Worm (Caenorhabditis elegans) whole organism, young adult: ENCODE results near the gene C01B10.11.

Source experiments
- C06A6.2 ChIP-seq: fragments of 200-800 bp; sonication (Bioruptor generic); conservative IDR thresholded peaks from 2 replicates; pipeline ENCODE4 v1.3.6; 2022; ENCODE audit warnings: missing genetic modification characterization, missing compliant biosample characterization
- D2030.7 ChIP-seq: fragments of 200-800 bp; sonication (Bioruptor generic); IDR thresholded peaks from 2 replicates; pipeline ENCODE4 v1.3.6; 2022; ENCODE audit warnings: missing genetic modification reagents, missing genetic modification characterization, missing compliant biosample characterization
- F39B2.1 ChIP-seq: fragments of 200-800 bp; sonication (Bioruptor generic); IDR thresholded peaks from 2 replicates; pipeline ENCODE4 v1.3.6; 2022; ENCODE audit warnings: missing genetic modification reagents, missing genetic modification characterization, missing compliant biosample characterization
- F57A8.1 ChIP-seq: fragments of 200-800 bp; sonication (Bioruptor generic); optimal IDR thresholded peaks from 2 replicates; lab custom pipeline; 2018; ENCODE audit warnings: mild to moderate bottlenecking, missing genetic modification characterization, moderate library complexity, missing compliant biosample characterization
- F57C9.4 ChIP-seq: sonication (generic microtip); optimal IDR thresholded peaks from 2 replicates; lab custom pipeline; 2017; ENCODE audit warnings: mild to moderate bottlenecking, missing genetic modification characterization, missing compliant biosample characterization
- K12H6.12 ChIP-seq: fragments of 200-800 bp; sonication (Bioruptor generic); optimal IDR thresholded peaks from 2 replicates; lab custom pipeline; 2018; ENCODE audit warnings: mild to moderate bottlenecking, missing genetic modification characterization, missing compliant biosample characterization
- T07F8.4 ChIP-seq: sonication (generic microtip); optimal IDR thresholded peaks from 2 replicates; lab custom pipeline; 2016; ENCODE audit warnings: mild to moderate bottlenecking, missing genetic modification characterization, moderate library complexity, missing compliant biosample characterization
- Y53F4B.3 ChIP-seq: fragments of 200-800 bp; sonication (Bioruptor generic); IDR thresholded peaks from 2 replicates; pipeline ENCODE4 v1.3.6; 2022; ENCODE audit warnings: missing genetic modification reagents, missing genetic modification characterization, missing compliant biosample characterization
- Y53G8AR.9 ChIP-seq: fragments of 200-800 bp; sonication (Bioruptor generic); conservative IDR thresholded peaks from 2 replicates; pipeline ENCODE4 v1.3.6; 2022; ENCODE audit warnings: missing genetic modification reagents, missing genetic modification characterization, missing compliant biosample characterization
- Y56A3A.18 ChIP-seq: fragments of 200-800 bp; sonication (Bioruptor generic); IDR thresholded peaks from 2 replicates; pipeline ENCODE4 v1.3.6; 2022; ENCODE audit warnings: missing genetic modification reagents, missing genetic modification characterization, missing compliant biosample characterization
- ZK185.1 ChIP-seq: sonication (generic microtip); optimal IDR thresholded peaks from 2 replicates; lab custom pipeline; 2016; ENCODE audit warnings: mild to moderate bottlenecking, missing genetic modification characterization, missing compliant biosample characterization; ENCODE audit not compliant: poor library complexity, severe bottlenecking
- aptf-2 ChIP-seq: fragments of 200-800 bp; sonication (Bioruptor generic); conservative IDR thresholded peaks from 2 replicates; pipeline ENCODE4 v1.3.6; 2022; ENCODE audit warnings: missing genetic modification reagents, missing genetic modification characterization, missing compliant biosample characterization
- attf-3 ChIP-seq: fragments of 200-800 bp; sonication (Bioruptor generic); conservative IDR thresholded peaks from 2 replicates; pipeline ENCODE4 v1.3.6; 2022; ENCODE audit warnings: missing genetic modification reagents, missing genetic modification characterization, missing compliant biosample characterization
- attf-6 ChIP-seq: fragments of 200-800 bp; sonication (Bioruptor generic); IDR thresholded peaks from 2 replicates; pipeline ENCODE4 v1.3.6; 2022; ENCODE audit warnings: missing genetic modification reagents, missing genetic modification characterization, missing compliant biosample characterization
- cebp-1 ChIP-seq, 2 experiments: fragments of 200-800 bp in 1 of 2; sonication (Bioruptor generic) in 1 of 2; sonication (generic microtip) in 1 of 2; IDR thresholded peaks in 1 of 2; optimal IDR thresholded peaks in 1 of 2; 2 replicates each; pipeline versions ENCODE4 v1.3.6 to Lab custom; 2017 to 2022; ENCODE audit warnings: missing compliant biosample characterization in 2 of 2, missing genetic modification characterization in 2 of 2, mild to moderate bottlenecking in 1 of 2, missing genetic modification reagents in 1 of 2, moderate library complexity in 1 of 2
- cebp-2 ChIP-seq: fragments of 200-800 bp; sonication (Bioruptor generic); IDR thresholded peaks from 2 replicates; pipeline ENCODE4 v1.3.6; 2022; ENCODE audit warnings: missing genetic modification characterization, missing compliant biosample characterization
- ceh-100 ChIP-seq: fragments of 200-800 bp; sonication (Bioruptor generic); IDR thresholded peaks from 2 replicates; pipeline ENCODE4 v1.3.6; 2022; ENCODE audit warnings: missing genetic modification reagents, missing genetic modification characterization, missing compliant biosample characterization
- ceh-27 ChIP-seq: fragments of 200-800 bp; sonication (Bioruptor generic); optimal IDR thresholded peaks from 2 replicates; lab custom pipeline; 2018; ENCODE audit warnings: mild to moderate bottlenecking, missing genetic modification characterization, moderate library complexity, missing compliant biosample characterization
- chd-7 ChIP-seq: sonication (generic microtip); optimal IDR thresholded peaks from 2 replicates; lab custom pipeline; 2016; ENCODE audit warnings: mild to moderate bottlenecking, missing genetic modification characterization, moderate library complexity, missing compliant biosample characterization
- dox-1 ChIP-seq: fragments of 200-800 bp; sonication (Bioruptor generic); IDR thresholded peaks from 2 replicates; pipeline ENCODE4 v1.3.6; 2022; ENCODE audit warnings: missing genetic modification reagents, missing genetic modification characterization, missing compliant biosample characterization
- dpl-1 ChIP-seq: fragments of 150-350 bp; optimal IDR thresholded peaks from 2 replicates; lab custom pipeline; 2014; ENCODE audit warnings: missing biosample characterization, missing genetic modification reagents, missing genetic modification characterization
- hlh-12 ChIP-seq: sonication (generic microtip); optimal IDR thresholded peaks from 2 replicates; lab custom pipeline; 2016; ENCODE audit warnings: missing genetic modification characterization, missing compliant biosample characterization
- hmg-1.2 ChIP-seq: fragments of 200-800 bp; sonication (Bioruptor generic); IDR thresholded peaks from 2 replicates; pipeline ENCODE4 v1.3.6; 2022; ENCODE audit warnings: missing genetic modification reagents, missing genetic modification characterization, missing compliant biosample characterization
- hmg-20 ChIP-seq: fragments of 200-800 bp; sonication (Bioruptor generic); IDR thresholded peaks from 2 replicates; pipeline ENCODE4 v1.3.6; 2022; ENCODE audit warnings: missing genetic modification reagents, missing genetic modification characterization, missing compliant biosample characterization
- lin-26 ChIP-seq: fragments of 200-800 bp; sonication (Bioruptor generic); IDR thresholded peaks from 2 replicates; pipeline ENCODE4 v1.3.6; 2022; ENCODE audit warnings: missing genetic modification reagents, missing genetic modification characterization, missing compliant biosample characterization
- lin-35 ChIP-seq, 3 experiments: fragments of 150-350 bp in 2 of 3; sonication (generic microtip) in 1 of 3; optimal IDR thresholded peaks; 2 replicates each; lab custom pipeline; 2014 to 2018; ENCODE audit warnings: missing biosample characterization in 3 of 3, missing genetic modification characterization in 3 of 3, missing genetic modification reagents in 3 of 3
- lin-40 ChIP-seq: sonication (generic microtip); optimal IDR thresholded peaks from 2 replicates; lab custom pipeline; 2016; ENCODE audit warnings: missing genetic modification characterization, mild to moderate bottlenecking, missing compliant biosample characterization, missing genotype, missing genetic modification reagents
- lin-54 ChIP-seq: fragments of 200-800 bp; sonication (Bioruptor generic); optimal IDR thresholded peaks from 2 replicates; lab custom pipeline; 2018; ENCODE audit warnings: mild to moderate bottlenecking, missing genetic modification characterization, missing compliant biosample characterization
- lir-1 ChIP-seq: fragments of 200-800 bp; sonication (Bioruptor generic); conservative IDR thresholded peaks from 2 replicates; pipeline ENCODE4 v1.3.6; 2022; ENCODE audit warnings: missing genetic modification reagents, missing genetic modification characterization, missing compliant biosample characterization
- mes-4 ChIP-seq: sonication (generic microtip); optimal IDR thresholded peaks from 2 replicates; lab custom pipeline; 2016; ENCODE audit warnings: missing genotype, missing genetic modification characterization, missing compliant biosample characterization
- nhr-80 ChIP-seq: sonication (generic microtip); optimal IDR thresholded peaks from 2 replicates; lab custom pipeline; 2016; ENCODE audit warnings: missing genetic modification characterization, missing compliant biosample characterization
- rcor-1 ChIP-seq: fragments of 200-800 bp; sonication (Bioruptor generic); IDR thresholded peaks from 2 replicates; pipeline ENCODE4 v1.3.6; 2022; ENCODE audit warnings: missing genetic modification reagents, missing genetic modification characterization, missing compliant biosample characterization
- rpc-1 ChIP-seq, 2 experiments: fragments of 150-350 bp in 1 of 2; sonication (generic microtip) in 1 of 2; optimal IDR thresholded peaks; 2 replicates each; lab custom pipeline; 2014 to 2018; ENCODE audit warnings: missing biosample characterization in 1 of 2, missing genetic modification characterization in 1 of 2, missing genetic modification reagents in 1 of 2, missing genotype in 1 of 2
- sdz-38 ChIP-seq: sonication (generic microtip); optimal IDR thresholded peaks from 2 replicates; lab custom pipeline; 2016; ENCODE audit warnings: missing genotype, missing genetic modification characterization, missing compliant biosample characterization
- snpc-1.1 ChIP-seq: sonication (generic microtip); optimal IDR thresholded peaks from 2 replicates; lab custom pipeline; 2017; ENCODE audit warnings: missing genetic modification characterization, mild to moderate bottlenecking, missing compliant biosample characterization, antibody characterized with exemption, moderate library complexity, missing genotype, missing genetic modification reagents; ENCODE audit not compliant: insufficient read depth
- snpc-1.3 ChIP-seq: sonication (generic microtip); optimal IDR thresholded peaks from 2 replicates; lab custom pipeline; 2017; ENCODE audit warnings: missing genetic modification characterization, mild to moderate bottlenecking, missing compliant biosample characterization, antibody characterized with exemption, moderate library complexity, missing genotype, missing genetic modification reagents; ENCODE audit not compliant: insufficient read depth
- snpc-3.4 ChIP-seq: sonication (generic microtip); optimal IDR thresholded peaks from 2 replicates; lab custom pipeline; 2017; ENCODE audit warnings: missing genetic modification characterization, mild to moderate bottlenecking, missing compliant biosample characterization, antibody characterized with exemption, moderate library complexity, missing genotype, missing genetic modification reagents
- snpc-4 ChIP-seq, 5 experiments: fragments of 150-350 bp in 1 of 5; sonication (generic microtip) in 4 of 5; optimal IDR thresholded peaks; 2 replicates each; lab custom pipeline; 2014 to 2018; ENCODE audit warnings: missing genetic modification characterization in 5 of 5, missing biosample characterization in 3 of 5, antibody characterized with exemption in 2 of 5, mild to moderate bottlenecking in 2 of 5, missing compliant biosample characterization in 2 of 5, missing genotype in 2 of 5, moderate library complexity in 2 of 5, missing genetic modification reagents in 1 of 5
- tbp1 ChIP-seq: fragments of 200-800 bp; sonication (Bioruptor generic); optimal IDR thresholded peaks from 2 replicates; lab custom pipeline; 2018; ENCODE audit warnings: mild to moderate bottlenecking, missing genetic modification characterization, missing compliant biosample characterization
- tbx-9 ChIP-seq: sonication (generic microtip); optimal IDR thresholded peaks from 2 replicates; lab custom pipeline; 2016; ENCODE audit warnings: borderline replicate concordance, missing genetic modification characterization, inconsistent platforms, missing compliant biosample characterization
- unc-130 ChIP-seq: sonication (generic microtip); optimal IDR thresholded peaks from 2 replicates; lab custom pipeline; 2016; ENCODE audit warnings: missing genetic modification reagents, missing genetic modification characterization, missing compliant biosample characterization
- ztf-18 ChIP-seq: sonication (generic microtip); optimal IDR thresholded peaks from 2 replicates; lab custom pipeline; 2016; ENCODE audit warnings: missing genotype, mild to moderate bottlenecking, missing genetic modification characterization, missing compliant biosample characterization

The C01B10.11 gene

ce11 chrIV:6627798-6628197 lies 30.0 kb upstream of the C01B10.11 start, which contains the start of gene cest-5.2:
TSS of gene cest-5.2 (minus strand) at chrIV:6627925.
- TF ChIP-seq attf-6 (GFP tag; lab: Robert Waterston, UW) (no peak), nhr-80 (tag; lab: Kevin White, UChicago) (peak; percentile 19)

DNA sequence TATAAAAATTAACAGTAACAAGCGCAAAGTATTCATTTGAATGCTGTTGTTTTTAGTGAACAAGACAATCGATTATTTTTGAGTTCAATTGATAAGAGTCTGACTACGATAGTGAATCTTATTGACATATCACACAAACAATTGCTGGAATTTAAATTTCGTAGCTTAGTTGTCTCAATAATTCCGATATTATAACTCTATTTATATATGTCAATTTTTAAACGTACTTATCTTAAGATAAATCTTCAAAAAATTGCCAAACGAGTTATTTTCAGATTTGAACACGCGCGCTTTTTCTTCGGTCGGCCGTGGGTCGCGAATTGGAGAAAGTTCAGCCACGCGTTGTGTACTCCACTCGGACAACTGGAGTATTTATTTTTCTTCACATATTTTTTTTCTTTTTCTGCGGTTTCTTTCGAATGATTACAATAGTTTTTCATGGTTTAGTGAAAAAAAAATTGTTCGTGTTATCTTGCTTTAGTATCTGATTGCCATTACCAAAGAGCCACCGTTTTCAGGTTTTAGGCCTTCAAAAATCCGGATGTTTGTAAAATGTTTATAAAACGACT lies 26.0 kb upstream of the C01B10.11 start, which contains the start of the genes cest-5.1 and C01B10.9:
cest-5.1 (minus strand) TSS at position 51 of the 569 bp plus-strand sequence.
C01B10.9 (plus strand) TSS at position 519 of the 569 bp plus-strand sequence.
- no peak for TF ChIP-seq Y56A3A.18
- TF ChIP-seq Y53G8AR.9 (GFP tag; lab: Robert Waterston, UW): no peak
- peak; percentile 53; the same call in 1 of the 2 replicates for TF ChIP-seq attf-6 (GFP tag; lab: Robert Waterston, UW)
- TF ChIP-seq nhr-80 (tag; lab: Kevin White, UChicago): peak; percentile 15
- peak; percentile 58; the same call in 1 of the 2 replicates for TF ChIP-seq attf-3 (GFP tag; lab: Robert Waterston, UW)
- TF ChIP-seq snpc-3.4: peak; percentile 50
- no peak; the same call in 1 of the 2 replicates for TF ChIP-seq hmg-1.2
- 0 out of 2 replicates have a peak, but pooled peaks have one; percentile 44 for TF ChIP-seq rcor-1 (GFP tag; lab: Robert Waterston, UW)
- TF ChIP-seq sdz-38 (tag; lab: Kevin White, UChicago): no peak
- TF ChIP-seq K12H6.12 (tag; lab: Kevin White, UChicago): peak; percentile 48
- peak; percentile 47 for TF ChIP-seq tbp1 (GFP tag; lab: Kevin White, UChicago)
- no peak for TF ChIP-seq lin-26
- peak; percentile 2 for TF ChIP-seq snpc-1.1 (tag; lab: Kevin White, UChicago)
- TF ChIP-seq aptf-2: peak; percentile 49; the same call in 1 of the 2 replicates
- TF ChIP-seq chd-7 (tag; lab: Kevin White, UChicago): no peak
- TF ChIP-seq cebp-2 (GFP tag; lab: Robert Waterston, UW): no peak
- peak; percentile 83 for TF ChIP-seq ZK185.1 (tag; lab: Kevin White, UChicago)
- TF ChIP-seq snpc-4 (GFP tag; optimal IDR thresholded peaks at IDR 0.05; lab: Kevin White, UChicago): peak; percentile 40
- TF ChIP-seq snpc-4 (tag; optimal IDR thresholded peaks at IDR 0.05; lab: Kevin White, UChicago): peak; percentile 50 to 84 (median 73)
- no peak; the same call in 1 of the 2 replicates for TF ChIP-seq dox-1
- peak; percentile 60 for TF ChIP-seq ceh-27
- TF ChIP-seq F57A8.1 (GFP tag; lab: Kevin White, UChicago): no peak
- no peak for TF ChIP-seq mes-4 (tag; lab: Kevin White, UChicago)
- no peak for TF ChIP-seq ceh-100 (GFP tag; lab: Robert Waterston, UW)
- TF ChIP-seq tbx-9 (tag; lab: Kevin White, UChicago): no peak
- no peak for TF ChIP-seq hlh-12 (tag; lab: Kevin White, UChicago)
- no peak for TF ChIP-seq rpc-1 (optimal IDR thresholded peaks at IDR 0.05; lab: Kevin White, UChicago)
- no peak for TF ChIP-seq rpc-1 (tag; optimal IDR thresholded peaks at IDR 0.05; lab: Kevin White, UChicago)
- TF ChIP-seq lin-35 (GFP tag; optimal IDR thresholded peaks at IDR 0.05; lab: Kevin White, UChicago): peak in 2 of 3 experiments; percentile 18 to 86
- peak; percentile 37; the same call in 1 of the 2 replicates for TF ChIP-seq D2030.7 (GFP tag; lab: Robert Waterston, UW)
- TF ChIP-seq F39B2.1: 0 out of 2 replicates have a peak, but pooled peaks have one; percentile 47
- TF ChIP-seq snpc-1.3 (tag; lab: Kevin White, UChicago): peak; percentile 35
- no peak for TF ChIP-seq C06A6.2 (GFP tag; lab: Robert Waterston, UW)
- TF ChIP-seq unc-130 (GFP tag; lab: Kevin White, UChicago): peak; percentile 87
- peak; percentile 45 for TF ChIP-seq lin-40 (tag; lab: Kevin White, UChicago)
- TF ChIP-seq ztf-18 (tag; lab: Kevin White, UChicago): no peak
- TF ChIP-seq cebp-1 (GFP tag; IDR thresholded peaks at IDR 0.05; lab: Robert Waterston, UW): no peak; the same call in 1 of the 2 replicates
- TF ChIP-seq cebp-1 (tag; optimal IDR thresholded peaks at IDR 0.05; lab: Kevin White, UChicago): no peak
- TF ChIP-seq T07F8.4: no peak
- TF ChIP-seq Y53F4B.3 (GFP tag; lab: Robert Waterston, UW): no peak
- peak; percentile 45; the same call in 1 of the 2 replicates for TF ChIP-seq lir-1 (GFP tag; lab: Robert Waterston, UW)
- TF ChIP-seq dpl-1 (GFP tag; lab: Kevin White, UChicago): peak; percentile 76
- peak; percentile 90 for TF ChIP-seq lin-54
- TF ChIP-seq hmg-20 (GFP tag; lab: Robert Waterston, UW): no peak
- TF ChIP-seq F57C9.4 (tag; lab: Kevin White, UChicago): no peak
